Fruit fly (Drosophila melanogaster) whole organism, embryonic: ENCODE measurements around the gene CG31463.

Experiments
- Atf6 ChIP-seq: fragments of 200-800 bp; sonication (Bioruptor generic); IDR thresholded peaks from 2 replicates; pipeline ENCODE4 v1.3.6; 2022; ENCODE audit warnings: missing biosample characterization, missing genetic modification characterization
- CG10267 ChIP-seq: fragments of 200-800 bp; sonication (Bioruptor generic); optimal IDR thresholded peaks from 2 replicates; lab custom pipeline; 2018; ENCODE audit warnings: missing biosample characterization, mild to moderate bottlenecking, missing genetic modification characterization, moderate library complexity
- CG10979 ChIP-seq: fragments of 200-800 bp; sonication (Bioruptor generic); optimal IDR thresholded peaks from 2 replicates; lab custom pipeline; 2018; ENCODE audit warnings: missing biosample characterization, mild to moderate bottlenecking, missing genetic modification characterization, moderate library complexity
- CG13287 ChIP-seq: fragments of 200-800 bp; sonication (Bioruptor generic); IDR thresholded peaks from 2 replicates; pipeline ENCODE4 v1.3.6; 2022; ENCODE audit warnings: missing biosample characterization, missing genetic modification characterization; ENCODE audit not compliant: partially characterized antibody
- CG13775 ChIP-seq: fragments of 200-800 bp; sonication (Bioruptor generic); optimal IDR thresholded peaks from 3 replicates; lab custom pipeline; 2017; ENCODE audit warnings: missing biosample characterization, mild to moderate bottlenecking, missing genetic modification characterization
- CG14710 ChIP-seq: fragments of 200-800 bp; sonication (Bioruptor generic); optimal IDR thresholded peaks from 3 replicates; lab custom pipeline; 2019; ENCODE audit warnings: missing biosample characterization, mild to moderate bottlenecking, missing genetic modification characterization, moderate library complexity
- CG15696 ChIP-seq: fragments of 200-800 bp; sonication (Bioruptor generic); optimal IDR thresholded peaks from 2 replicates; lab custom pipeline; 2019; ENCODE audit warnings: missing biosample characterization, mild to moderate bottlenecking, missing genetic modification characterization, moderate library complexity
- CG16815 ChIP-seq: fragments of 200-800 bp; sonication (Bioruptor generic); optimal IDR thresholded peaks from 3 replicates; lab custom pipeline; 2017; ENCODE audit warnings: missing biosample characterization, mild to moderate bottlenecking, missing genetic modification characterization
- CG18262 ChIP-seq: fragments of 200-800 bp; optimal IDR thresholded peaks from 3 replicates; lab custom pipeline; 2019; ENCODE audit warnings: missing biosample characterization, mild to moderate bottlenecking, missing genetic modification characterization, moderate library complexity
- CG2712 ChIP-seq: fragments of 200-800 bp; optimal IDR thresholded peaks from 3 replicates; lab custom pipeline; 2019; ENCODE audit warnings: missing biosample characterization, mild to moderate bottlenecking, missing genetic modification characterization, moderate library complexity
- CG3065 ChIP-seq: fragments of 200-800 bp; sonication (Bioruptor generic); optimal IDR thresholded peaks from 2 replicates; lab custom pipeline; 2016; ENCODE audit warnings: missing biosample characterization, missing genetic modification characterization
- CG31441 ChIP-seq: fragments of 200-800 bp; sonication (Bioruptor generic); IDR thresholded peaks from 2 replicates; pipeline ENCODE4 v1.3.6; 2022; ENCODE audit warnings: missing biosample characterization, missing genetic modification characterization
- CG33557 ChIP-seq: fragments of 200-800 bp; sonication (Bioruptor generic); optimal IDR thresholded peaks from 2 replicates; lab custom pipeline; 2019; ENCODE audit warnings: missing biosample characterization, mild to moderate bottlenecking, missing genetic modification characterization, moderate library complexity
- CG3995 ChIP-seq: fragments of 200-800 bp; sonication (Bioruptor generic); optimal IDR thresholded peaks from 3 replicates; lab custom pipeline; 2016; ENCODE audit warnings: missing biosample characterization, missing genetic modification characterization
- CG42726 ChIP-seq: fragments of 200-800 bp; sonication (Bioruptor generic); IDR thresholded peaks from 2 replicates; pipeline ENCODE4 v1.3.6; 2022; ENCODE audit warnings: missing biosample characterization, missing genetic modification characterization; ENCODE audit not compliant: partially characterized antibody
- CG4404 ChIP-seq: fragments of 200-800 bp; sonication (Bioruptor generic); IDR thresholded peaks from 2 replicates; pipeline ENCODE4 v1.3.6; 2022; ENCODE audit warnings: missing biosample characterization, missing genetic modification characterization
- CG7839 ChIP-seq: fragments of 200-800 bp; sonication (Bioruptor generic); optimal IDR thresholded peaks from 3 replicates; lab custom pipeline; 2018; ENCODE audit warnings: missing biosample characterization, mild to moderate bottlenecking, missing genetic modification characterization, moderate library complexity
- CG8359 ChIP-seq: fragments of 200-800 bp; sonication (Bioruptor generic); optimal IDR thresholded peaks from 2 replicates; lab custom pipeline; 2017; ENCODE audit warnings: missing biosample characterization, mild to moderate bottlenecking, missing genetic modification characterization, borderline replicate concordance
- CG8388 ChIP-seq: fragments of 200-800 bp; sonication (Bioruptor generic); optimal IDR thresholded peaks from 2 replicates; lab custom pipeline; 2019; ENCODE audit warnings: missing biosample characterization, mild to moderate bottlenecking, missing genetic modification characterization, moderate library complexity
- CG9727 ChIP-seq: fragments of 200-800 bp; sonication (Bioruptor generic); optimal IDR thresholded peaks from 3 replicates; lab custom pipeline; 2017; ENCODE audit warnings: missing biosample characterization, mild to moderate bottlenecking, missing genetic modification characterization
- CoRest ChIP-seq: fragments of 200-800 bp; sonication (Bioruptor generic); optimal IDR thresholded peaks from 3 replicates; lab custom pipeline; 2018; ENCODE audit warnings: missing biosample characterization, mild to moderate bottlenecking, missing genetic modification characterization, moderate library complexity
- CrebB ChIP-seq: fragments of 200-800 bp; sonication (Bioruptor generic); optimal IDR thresholded peaks from 3 replicates; lab custom pipeline; 2018; ENCODE audit warnings: missing biosample characterization, mild to moderate bottlenecking, missing genetic modification characterization
- D19A ChIP-seq: fragments of 200-800 bp; optimal IDR thresholded peaks from 3 replicates; lab custom pipeline; 2019; ENCODE audit warnings: missing biosample characterization, mild to moderate bottlenecking, missing genetic modification characterization, moderate library complexity
- Dref ChIP-seq: fragments of 200-800 bp; sonication (Bioruptor generic); IDR thresholded peaks from 2 replicates; pipeline ENCODE4 v1.3.6; 2022; ENCODE audit warnings: missing biosample characterization, missing genetic modification characterization
- Fer2 ChIP-seq: fragments of 200-800 bp; sonication (Bioruptor generic); optimal IDR thresholded peaks from 2 replicates; lab custom pipeline; 2018; ENCODE audit warnings: missing biosample characterization, mild to moderate bottlenecking, missing genetic modification characterization, moderate library complexity
- HmgZ ChIP-seq: fragments of 200-800 bp; sonication (Bioruptor generic); optimal IDR thresholded peaks from 2 replicates; lab custom pipeline; 2018; ENCODE audit warnings: missing biosample characterization, mild to moderate bottlenecking, missing genetic modification characterization
- Hr78 ChIP-seq, 2 experiments: fragments of 200-800 bp in 1 of 2; fragments of >200 bp in 1 of 2; sonication (Bioruptor generic) in 1 of 2; optimal IDR thresholded peaks; 2 replicates each; lab custom pipeline; 2017 to 2019; ENCODE audit warnings: missing biosample characterization in 2 of 2, missing genetic modification characterization in 2 of 2, mild to moderate bottlenecking in 1 of 2, moderate library complexity in 1 of 2
- MBD-R2 ChIP-seq: fragments of 200-800 bp; sonication (Bioruptor generic); IDR thresholded peaks from 2 replicates; pipeline ENCODE4 v1.3.6; 2022; ENCODE audit warnings: missing biosample characterization, missing genetic modification characterization
- Med ChIP-seq: fragments of 200-800 bp; sonication (Bioruptor generic); peaks from one replicate; lab custom pipeline; 2016; ENCODE audit warnings: missing biosample characterization, missing genetic modification characterization, mild to moderate bottlenecking, inconsistent platforms, moderate library complexity
- Nf-YC ChIP-seq: fragments of 200-800 bp; optimal IDR thresholded peaks from 3 replicates; lab custom pipeline; 2019; ENCODE audit warnings: missing biosample characterization, mild to moderate bottlenecking, missing genetic modification characterization, moderate library complexity
- Pdp1 ChIP-seq, 2 experiments: fragments of 200-800 bp; sonication (Bioruptor generic); optimal IDR thresholded peaks; 3 replicates each; lab custom pipeline; 2016; ENCODE audit warnings: missing biosample characterization in 2 of 2, missing genetic modification characterization in 2 of 2, mild to moderate bottlenecking in 1 of 2, moderate library complexity in 1 of 2
- amos ChIP-seq: fragments of 200-800 bp; sonication (Bioruptor generic); IDR thresholded peaks from 2 replicates; pipeline ENCODE4 v1.3.6; 2022; ENCODE audit warnings: missing biosample characterization, missing genetic modification characterization; ENCODE audit not compliant: partially characterized antibody
- dmrt11E ChIP-seq: fragments of 200-800 bp; sonication (Bioruptor generic); optimal IDR thresholded peaks from 3 replicates; lab custom pipeline; 2018; ENCODE audit warnings: missing biosample characterization, mild to moderate bottlenecking, missing genetic modification characterization, moderate library complexity
- fd96Cb ChIP-seq: fragments of 200-800 bp; sonication (Bioruptor generic); optimal IDR thresholded peaks from 2 replicates; lab custom pipeline; 2018; ENCODE audit warnings: missing biosample characterization, mild to moderate bottlenecking, missing genetic modification characterization, moderate library complexity
- grau ChIP-seq: fragments of 200-800 bp; optimal IDR thresholded peaks from 3 replicates; lab custom pipeline; 2019; ENCODE audit warnings: missing biosample characterization, mild to moderate bottlenecking, missing genetic modification characterization, moderate library complexity
- kay ChIP-seq: fragments of 200-800 bp; sonication (Bioruptor generic); optimal IDR thresholded peaks from 2 replicates; lab custom pipeline; 2016; ENCODE audit warnings: missing biosample characterization, missing genetic modification characterization
- mld ChIP-seq: fragments of 200-800 bp; sonication (Bioruptor generic); IDR thresholded peaks from 3 replicates; pipeline ENCODE4 v1.3.6; 2022; ENCODE audit warnings: missing biosample characterization, missing genetic modification characterization; ENCODE audit not compliant: partially characterized antibody
- nmo ChIP-seq: fragments of 200-800 bp; sonication (Bioruptor generic); optimal IDR thresholded peaks from 2 replicates; lab custom pipeline; 2018; ENCODE audit warnings: missing biosample characterization, mild to moderate bottlenecking, missing genetic modification characterization, moderate library complexity
- phol ChIP-seq: fragments of 200-800 bp; sonication (Bioruptor generic); optimal IDR thresholded peaks from 3 replicates; lab custom pipeline; 2018; ENCODE audit warnings: missing biosample characterization, mild to moderate bottlenecking, missing genetic modification characterization, moderate library complexity
- prd ChIP-seq, 3 experiments: fragments of >200 bp in 2 of 3; fragments of 200-800 bp in 1 of 3; sonication (Bioruptor generic) in 1 of 3; optimal IDR thresholded peaks in 2 of 3; IDR thresholded peaks in 1 of 3; 2 replicates in 2 of 3; 3 replicates in 1 of 3; pipeline versions ENCODE4 v1.3.6 to Lab custom; 2017 to 2022; ENCODE audit warnings: missing biosample characterization in 1 of 3, missing genetic modification characterization in 1 of 3
- psq ChIP-seq: fragments of 200-800 bp; sonication (Bioruptor generic); optimal IDR thresholded peaks from 2 replicates; lab custom pipeline; 2017; ENCODE audit warnings: missing biosample characterization, missing genetic modification characterization
- scrt ChIP-seq: fragments of 200-800 bp; sonication (Bioruptor generic); optimal IDR thresholded peaks from 2 replicates; lab custom pipeline; 2018; ENCODE audit warnings: missing biosample characterization, mild to moderate bottlenecking, missing genetic modification characterization, moderate library complexity
- sens ChIP-seq: fragments of 200-800 bp; sonication (Bioruptor generic); peaks from one replicate; lab custom pipeline; 2016; ENCODE audit warnings: missing biosample characterization, missing genetic modification characterization
- tio ChIP-seq: fragments of 200-800 bp; sonication (Bioruptor generic); optimal IDR thresholded peaks from 2 replicates; lab custom pipeline; 2017; ENCODE audit warnings: missing biosample characterization, missing genetic modification characterization, inconsistent platforms
- trem ChIP-seq: fragments of 200-800 bp; optimal IDR thresholded peaks from 3 replicates; lab custom pipeline; 2019; ENCODE audit warnings: missing biosample characterization, mild to moderate bottlenecking, missing genetic modification characterization, moderate library complexity
- zen ChIP-seq: fragments of 200-800 bp; sonication (Bioruptor generic); optimal IDR thresholded peaks from 3 replicates; lab custom pipeline; 2018; ENCODE audit warnings: missing biosample characterization, mild to moderate bottlenecking, missing genetic modification characterization, moderate library complexity
- zf30C ChIP-seq: fragments of 200-800 bp; sonication (Bioruptor generic); optimal IDR thresholded peaks from 3 replicates; lab custom pipeline; 2018; ENCODE audit warnings: missing biosample characterization, mild to moderate bottlenecking, missing genetic modification characterization

Gene CG31463

dm6 chr3R:8336012-8336567 lies 44.0 kb downstream of the CG31463 start (continued):
- TF ChIP-seq CG14710 (tag; lab: Kevin White, UChicago) (peak; percentile 38), nmo (GFP tag; lab: Kevin White, UChicago) (peak; percentile 41), fd96Cb (tag; lab: Kevin White, UChicago) (peak; percentile 2), D19A (tag; lab: Kevin White, UChicago) (peak; percentile 17), CG10267 (tag; lab: Kevin White, UChicago) (peak; percentile 45), CG10979 (tag; lab: Kevin White, UChicago) (peak; percentile 44), kay (GFP tag; lab: Kevin White, UChicago) (no peak), dmrt11E (peak; percentile 65), CG4404 (GFP tag; lab: Robert Waterston, UW) (peak; percentile 39), scrt (GFP tag; lab: Kevin White, UChicago) (no peak), CG13775 (GFP tag; lab: Kevin White, UChicago) (peak; percentile 13), CoRest (tag; lab: Kevin White, UChicago) (peak; percentile 25), CG15696 (tag; lab: Kevin White, UChicago) (peak; percentile 84), sens (GFP tag; lab: Kevin White, UChicago) (peak; percentile 79), Pdp1 (GFP tag; optimal IDR thresholded peaks at IDR 0.05; lab: Kevin White, UChicago) (peak in 1 of 2 experiments; percentile 51), HmgZ (tag; lab: Kevin White, UChicago) (no peak), CG7839 (peak; percentile 13), CG16815 (GFP tag; lab: Kevin White, UChicago) (peak; percentile 33), Dref (GFP tag; lab: Robert Waterston, UW) (no peak), Med (GFP tag; lab: Kevin White, UChicago) (no peak), CG33557 (GFP tag; lab: Kevin White, UChicago) (peak; percentile 47), tio (GFP tag; lab: Kevin White, UChicago) (no peak), CG31441 (0 out of 2 replicates have a peak, but pooled peaks have one; percentile 26), zen (tag; lab: Kevin White, UChicago) (peak; percentile 15), CG8388 (GFP tag; lab: Kevin White, UChicago) (peak; percentile 6), CG2712 (tag; lab: Kevin White, UChicago) (peak; percentile 55), prd (optimal IDR thresholded peaks at IDR 0.05; lab: Kevin White, UChicago) (no peak), prd (GFP tag; IDR thresholded peaks at IDR 0.05; lab: Robert Waterston, UW) (0 out of 3 replicates have a peak, but pooled peaks have one; percentile 19), CG18262 (peak; percentile 51), psq (no peak), CG8359 (GFP tag; lab: Kevin White, UChicago) (no peak), trem (tag; lab: Kevin White, UChicago) (peak; percentile 7), CG3065 (GFP tag; lab: Kevin White, UChicago) (no peak), MBD-R2 (GFP tag; lab: Robert Waterston, UW) (no peak), grau (tag; lab: Kevin White, UChicago) (peak; percentile 34), zf30C (peak; percentile 74), phol (tag; lab: Kevin White, UChicago) (peak; percentile 36), CG9727 (peak; percentile 62)

- TF ChIP-seq MBD-R2 (GFP tag; lab: Robert Waterston, UW) (peak; percentile 90), CG13287 (peak; percentile 96), Nf-YC (tag; lab: Kevin White, UChicago) (peak; percentile 34), Hr78 (GFP tag; optimal IDR thresholded peaks at IDR 0.05; lab: Kevin White, UChicago) (no peak), CG3995 (GFP tag; lab: Kevin White, UChicago) (peak; percentile 18), Atf6 (0 out of 2 replicates have a peak, but pooled peaks have one; percentile 23), amos (GFP tag; lab: Robert Waterston, UW) (peak; percentile 96), mld (peak; percentile 93), CrebB (tag; lab: Kevin White, UChicago) (no peak), CG42726 (GFP tag; lab: Robert Waterston, UW) (peak; percentile 87; the same call in 1 of the 2 replicates), Fer2 (tag; lab: Kevin White, UChicago) (no peak)
These were observed 48.6 kb downstream of the CG31463 start, which contains the start of the genes COX7A and Arl2 for dm6 chr3R:8340675-8341275. Gene COX7A (minus strand): TSS chr3R:8341043. Gene Arl2 (plus strand): TSS chr3R:8341100.
